Fruit fly (Drosophila melanogaster): ENCODE results near the gene CG7739.
A peak's percentile ranks its signal among the peaks of the same experiment; 100 is the strongest.

CG7739 gene

dm6 chr3L:15544455-15545415 lies 18.1 kb downstream of the CG7739 start:
- no peak for TF ChIP-seq noc (tag; optimal IDR thresholded peaks at IDR 0.05)

dm6 chr3L:15543467-15543866 lies 19.4 kb downstream of the CG7739 start:
- no peak for TF ChIP-seq noc (tag; optimal IDR thresholded peaks at IDR 0.05)

DNA sequence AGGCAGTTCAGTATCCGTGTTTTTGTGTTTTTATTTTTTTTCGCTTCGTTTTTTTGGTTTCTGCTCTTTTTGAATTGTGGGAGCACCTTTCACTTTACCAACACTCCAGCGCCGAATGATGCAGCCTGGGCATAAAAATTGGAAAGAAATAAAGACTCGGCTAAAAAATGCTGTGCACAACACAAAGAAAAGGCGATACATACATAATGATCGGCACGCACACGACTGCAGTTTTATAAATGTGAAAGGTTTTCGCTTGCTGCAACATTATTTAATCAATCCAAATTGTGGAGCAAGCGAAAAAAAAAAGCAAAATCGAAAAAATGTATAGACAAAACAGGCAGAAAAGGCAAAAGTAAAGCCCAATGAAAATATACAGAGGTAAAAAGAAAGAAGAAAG lies 19.8 kb downstream of the CG7739 start:
- no peak for TF ChIP-seq noc (tag; optimal IDR thresholded peaks at IDR 0.05)

- no peak for TF ChIP-seq noc (tag; optimal IDR thresholded peaks at IDR 0.05)
Measured at dm6 chr3L:15541281-15541680, 21.6 kb downstream of the CG7739 start.

DNA sequence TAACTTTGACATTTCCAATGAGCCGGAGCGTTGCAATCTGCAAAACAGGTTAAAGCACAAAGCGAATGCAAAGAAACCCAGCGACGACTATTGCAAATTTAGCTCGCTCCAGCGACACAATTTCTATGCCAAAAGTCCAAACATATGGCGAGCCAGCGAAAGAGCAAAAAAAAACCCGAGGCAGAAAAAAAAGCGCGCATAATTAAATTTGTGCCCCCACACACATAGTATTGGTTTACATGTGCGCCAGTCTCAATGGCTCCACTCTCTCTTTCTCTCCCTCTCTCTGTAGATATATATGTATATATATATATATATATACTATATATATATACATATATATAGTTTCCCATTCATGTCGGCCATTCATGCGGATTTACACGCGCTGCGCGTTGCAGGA lies 22.2 kb downstream of the CG7739 start:
- no peak for TF ChIP-seq noc (tag; optimal IDR thresholded peaks at IDR 0.05)

DNA sequence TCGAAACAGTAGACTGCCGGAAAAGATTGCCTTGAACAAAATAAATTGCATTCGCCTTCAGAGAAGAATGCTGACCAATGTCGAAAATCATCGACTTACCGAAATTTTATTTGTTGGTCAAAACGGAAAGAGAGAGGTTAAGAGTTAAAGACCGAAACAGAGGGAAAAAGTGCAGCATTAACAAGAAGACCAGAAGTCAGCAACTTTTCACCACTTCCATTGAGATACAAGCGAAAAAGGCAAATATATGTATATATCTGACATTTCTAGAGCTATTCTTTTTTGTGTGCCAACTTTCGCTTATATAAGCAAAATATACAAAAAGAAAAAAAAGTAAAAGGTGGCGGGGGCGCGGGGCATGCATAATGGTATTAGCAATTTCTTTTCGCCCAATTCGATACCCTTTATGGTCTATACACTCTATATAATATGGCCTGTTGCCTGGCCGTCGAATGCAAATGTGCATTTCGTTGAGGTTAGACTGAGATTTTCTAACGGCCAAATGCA lies 22.9 kb downstream of the CG7739 start:
- no peak for TF ChIP-seq noc (tag; optimal IDR thresholded peaks at IDR 0.05)

DNA sequence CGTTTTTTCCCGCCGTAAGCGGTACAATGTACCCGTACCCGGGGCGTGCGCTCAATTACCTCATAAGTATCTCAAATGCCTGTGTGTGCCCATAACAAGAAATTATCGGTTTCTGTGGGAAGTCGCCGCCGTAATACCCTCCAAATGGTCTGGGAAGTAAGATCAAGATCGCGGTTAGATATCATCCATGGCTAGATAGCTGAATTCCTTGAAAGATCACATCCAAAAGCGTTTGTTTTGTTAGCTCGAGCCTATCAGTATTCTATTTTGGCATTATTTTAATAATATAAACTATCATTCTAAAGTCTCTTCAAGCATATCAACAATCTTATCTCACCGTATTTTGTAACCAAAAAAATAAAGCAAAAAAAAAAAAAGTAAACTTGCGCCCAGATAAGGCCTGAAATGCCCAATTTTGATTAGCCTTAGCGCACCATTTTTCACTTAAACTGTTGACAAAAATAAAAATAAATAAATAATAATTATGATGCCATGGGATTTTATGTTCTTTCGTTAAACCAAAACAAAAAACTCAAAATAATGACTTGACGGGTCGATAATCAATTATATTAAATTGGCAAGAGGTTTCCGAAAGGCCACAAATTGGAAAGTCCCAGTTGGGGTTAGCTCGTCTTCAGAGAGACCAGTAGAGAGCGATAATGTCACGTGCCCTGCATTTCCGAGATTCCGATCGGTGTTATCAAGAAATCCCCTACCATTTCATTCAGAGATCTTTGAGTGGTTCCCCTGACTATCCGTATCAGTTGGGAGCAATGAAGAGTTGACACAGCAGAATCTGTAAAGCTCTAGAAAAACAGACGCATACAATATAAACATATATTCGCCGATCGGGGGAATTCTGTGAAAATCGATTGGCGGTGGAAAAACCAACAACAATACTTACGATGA lies 24.0 kb downstream of the CG7739 start:
- TF ChIP-seq noc (tag; optimal IDR thresholded peaks at IDR 0.05): peak; percentile 20

dm6 chr3L:15537916-15538581 lies 24.8 kb downstream of the CG7739 start:
- peak; percentile 80 for TF ChIP-seq noc (tag; optimal IDR thresholded peaks at IDR 0.05)

DNA sequence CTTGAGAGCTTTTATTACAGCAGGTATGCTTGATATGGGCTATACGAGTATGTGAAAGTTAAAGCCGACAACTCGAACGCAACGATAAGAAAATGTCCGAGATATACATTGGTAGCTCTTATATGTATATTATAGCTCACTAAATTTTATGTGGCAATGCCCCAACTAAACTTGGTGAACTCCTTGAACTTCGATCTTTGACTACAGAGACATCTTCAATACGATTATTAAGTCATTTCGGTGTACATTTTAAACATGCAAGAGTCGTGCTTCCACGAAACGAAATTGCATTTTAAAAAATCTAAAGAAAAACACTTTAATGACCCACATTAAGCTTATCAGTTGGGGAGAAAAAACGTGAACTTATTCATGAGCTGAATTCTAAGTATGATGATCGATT lies 26.3 kb downstream of the CG7739 start:
- no peak for TF ChIP-seq noc (tag; optimal IDR thresholded peaks at IDR 0.05)

DNA sequence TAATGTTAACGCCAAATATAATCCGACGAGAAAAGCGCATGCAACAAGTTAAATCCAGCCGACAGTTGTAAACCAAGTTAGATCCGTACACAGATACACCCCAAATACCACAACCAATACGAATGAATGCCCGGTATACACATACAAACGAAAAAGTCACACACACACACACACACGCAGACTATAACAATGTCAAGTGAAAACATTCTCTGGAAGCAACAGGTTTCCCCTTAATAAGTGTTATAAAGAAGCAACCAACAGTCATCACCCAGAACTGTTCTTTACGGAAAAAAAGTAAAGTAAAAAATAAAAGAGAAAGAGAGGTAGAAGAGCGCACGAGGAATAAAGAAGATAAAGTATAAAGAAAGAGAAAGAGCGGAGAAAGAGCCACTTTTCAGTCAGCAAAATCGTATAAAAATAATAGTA lies 27.1 kb downstream of the CG7739 start:
- TF ChIP-seq noc (tag; optimal IDR thresholded peaks at IDR 0.05): no peak

DNA sequence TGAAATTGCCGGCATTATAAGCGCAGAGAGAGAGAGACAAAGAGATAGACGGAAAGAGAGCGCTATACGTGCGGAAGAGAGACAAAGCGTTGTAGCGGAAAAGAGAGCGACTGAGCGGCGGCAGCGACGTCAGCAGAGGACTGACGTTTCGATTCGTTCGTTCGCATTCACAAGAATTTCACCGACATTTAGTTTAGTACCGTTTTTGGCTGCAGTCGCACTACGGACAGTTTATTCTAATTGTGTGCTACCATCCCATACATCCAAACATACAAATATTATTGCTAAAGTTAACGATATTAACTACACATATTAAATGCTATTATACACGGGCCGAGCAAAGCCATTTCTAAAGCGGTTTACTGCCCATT lies 27.7 kb downstream of the CG7739 start, which contains the start of gene CrebA:
Gene CrebA (plus strand): TSS at position 168 of the 371 bp plus-strand sequence.
- TF ChIP-seq noc (tag; optimal IDR thresholded peaks at IDR 0.05): no peak

DNA sequence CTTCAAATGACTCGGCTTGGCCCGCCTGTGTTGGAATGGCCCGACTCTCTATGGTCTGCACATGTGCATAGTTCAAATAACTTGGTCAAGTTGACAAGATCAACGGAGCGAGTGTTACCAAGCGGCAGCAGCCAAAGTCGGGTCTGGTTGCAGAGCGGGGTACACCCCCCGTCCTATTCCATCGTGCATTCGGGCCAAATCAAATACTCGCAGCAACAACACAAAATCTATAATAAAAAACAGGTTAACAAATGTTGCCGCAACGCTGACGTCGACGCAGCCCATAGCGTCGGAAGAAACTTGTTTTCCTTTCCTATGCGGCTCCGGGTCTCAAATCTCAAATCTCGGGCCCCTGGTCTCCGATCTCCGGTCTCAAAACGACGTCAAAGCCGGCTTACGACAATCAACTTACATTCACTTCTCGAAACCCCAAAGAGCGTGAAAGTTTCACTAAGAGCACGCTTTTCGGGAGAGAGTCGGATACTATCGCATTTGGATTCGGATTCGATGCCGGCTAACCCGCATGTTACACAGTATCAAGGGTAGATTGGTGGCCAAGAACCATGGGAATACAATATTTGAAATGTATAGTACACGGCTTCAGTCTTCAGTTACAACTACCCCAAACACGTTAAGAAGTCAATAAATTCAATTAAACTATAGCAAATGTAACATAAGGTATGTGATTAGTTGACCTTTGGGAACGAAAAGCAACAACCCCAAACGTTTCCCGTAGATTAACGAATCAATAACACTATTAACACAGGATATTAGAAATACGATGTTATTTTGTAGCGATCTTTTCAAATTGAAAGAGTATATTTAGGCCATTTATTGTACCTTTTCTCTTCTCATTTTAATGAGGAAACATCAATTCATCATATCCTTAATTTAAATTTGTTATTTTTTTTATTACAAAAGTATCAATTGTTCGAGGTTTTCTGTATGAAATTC lies 28.3 kb downstream of the CG7739 start:
- TF ChIP-seq noc (tag; optimal IDR thresholded peaks at IDR 0.05): peak; percentile 78

DNA sequence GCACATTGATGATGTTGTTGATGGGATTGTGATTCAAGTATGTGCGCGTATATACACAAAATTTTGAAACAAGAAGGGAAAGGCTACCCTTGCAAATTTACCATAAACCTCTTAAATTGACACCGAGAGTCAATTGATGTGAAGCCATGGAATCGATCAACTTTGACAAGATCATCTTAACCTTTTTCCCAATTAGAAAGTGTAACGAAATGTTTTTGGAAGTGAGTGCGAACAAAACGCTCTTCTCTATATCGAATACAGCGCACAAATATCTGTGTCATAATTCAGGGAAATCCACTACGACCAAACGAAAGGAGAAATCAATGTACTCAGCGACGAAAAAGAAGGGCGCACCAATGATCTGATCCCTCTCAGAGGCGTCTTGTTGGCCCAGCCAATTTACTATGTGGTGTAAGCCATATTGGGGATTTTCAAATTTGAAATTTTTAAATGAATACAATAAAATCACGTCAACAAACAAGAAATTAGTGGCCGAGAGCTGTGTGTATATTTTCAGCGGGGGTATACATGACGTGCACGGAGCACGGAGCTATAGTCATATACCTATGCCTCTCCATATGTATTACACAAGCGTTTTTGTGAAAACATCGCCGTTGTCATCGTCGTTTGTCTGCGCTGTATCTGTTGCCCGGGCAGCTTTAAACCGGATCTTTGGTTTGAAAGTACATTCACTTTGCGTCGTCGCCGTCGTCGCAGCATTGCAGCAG lies 29.3 kb downstream of the CG7739 start:
- TF ChIP-seq noc (tag; optimal IDR thresholded peaks at IDR 0.05): peak; percentile 79

All from whole organism, larva.